Fruit fly (Drosophila melanogaster): Measurements from ENCODE around the gene CG4259.

The CG4259 gene

dm6 chr2L:2175930-2176643 lies 47.0 kb upstream of the CG4259 start (continued):
- TF ChIP-seq TFAM (GFP tag; optimal IDR thresholded peaks at IDR 0.05) (no peak), wek (GFP tag; optimal IDR thresholded peaks at IDR 0.05) (no peak), CG11085 (GFP tag; IDR thresholded peaks at IDR 0.05) (no peak), corto (GFP tag; optimal IDR thresholded peaks at IDR 0.05) (no peak), nau (GFP tag; optimal IDR thresholded peaks at IDR 0.05) (peak; percentile 60), CG4328 (GFP tag; optimal IDR thresholded peaks at IDR 0.05) (no peak), Asciz (GFP tag; optimal IDR thresholded peaks at IDR 0.05) (no peak), CG18262 (tag; optimal IDR thresholded peaks at IDR 0.05) (peak; percentile 48), Xrp1 (GFP tag; IDR thresholded peaks at IDR 0.05) (peak; percentile 25; the same call in 1 of the 2 replicates), CG1792 (GFP tag; optimal IDR thresholded peaks at IDR 0.05) (no peak), insv (GFP tag; optimal IDR thresholded peaks at IDR 0.05) (no peak), CG9437 (GFP tag; optimal IDR thresholded peaks at IDR 0.05) (peak; percentile 67), CG10654 (GFP tag; optimal IDR thresholded peaks at IDR 0.05) (no peak), CHES-1-like (GFP tag; optimal IDR thresholded peaks at IDR 0.05) (no peak), CG16815 (GFP tag; optimal IDR thresholded peaks at IDR 0.05) (no peak), CG31365 (tag; optimal IDR thresholded peaks at IDR 0.05) (no peak), CG1024 (GFP tag; IDR thresholded peaks at IDR 0.05) (no peak), CG9727 (GFP tag; optimal IDR thresholded peaks at IDR 0.05) (peak; percentile 56), Ravus (GFP tag; IDR thresholded peaks at IDR 0.05) (no peak; the same call in 1 of the 2 replicates), CG34376 (GFP tag; optimal IDR thresholded peaks at IDR 0.05) (no peak), CrebB (tag; optimal IDR thresholded peaks at IDR 0.05) (no peak), CG14860 (GFP tag; IDR thresholded peaks at IDR 0.05; ENCODE audit: partially characterized antibody) (no peak), E2f2 (GFP tag; IDR thresholded peaks at IDR 0.05) (peak; percentile 37; the same call in 1 of the 2 replicates), CG18599 (GFP tag; optimal IDR thresholded peaks at IDR 0.05) (peak; percentile 74), CG13424 (tag; optimal IDR thresholded peaks at IDR 0.05) (peak; percentile 71), CG30403 (GFP tag; optimal IDR thresholded peaks at IDR 0.05) (peak; percentile 52), en (GFP tag; optimal IDR thresholded peaks at IDR 0.05) (no peak), CG30020 (tag; optimal IDR thresholded peaks at IDR 0.05) (no peak), CG7745 (tag; optimal IDR thresholded peaks at IDR 0.05) (no peak), chm (GFP tag; IDR thresholded peaks at IDR 0.05) (no peak), CG11093 (GFP tag; IDR thresholded peaks at IDR 0.05) (no peak), CG14965 (GFP tag; optimal IDR thresholded peaks at IDR 0.05; ENCODE audit: borderline replicate concordance) (no peak), tx (GFP tag; optimal IDR thresholded peaks at IDR 0.05) (no peak), Spps (tag; optimal IDR thresholded peaks at IDR 0.05) (no peak), CG18476 (GFP tag; optimal IDR thresholded peaks at IDR 0.05) (peak; percentile 6), CG18619 (GFP tag; optimal IDR thresholded peaks at IDR 0.05) (peak; percentile 53), Hr39 (optimal IDR thresholded peaks at IDR 0.05) (no peak), dpn (GFP tag; optimal IDR thresholded peaks at IDR 0.05) (no peak), CG11456 (GFP tag; IDR thresholded peaks at IDR 0.05) (no peak), CG15073 (GFP tag; optimal IDR thresholded peaks at IDR 0.05) (no peak), ERR (GFP tag; optimal IDR thresholded peaks at IDR 0.05) (no peak), Blimp-1 (GFP tag; optimal IDR thresholded peaks at IDR 0.05) (peak; percentile 18), CG8281 (tag; optimal IDR thresholded peaks at IDR 0.05) (peak; percentile 17), psq (GFP tag; optimal IDR thresholded peaks at IDR 0.05) (no peak), Side (GFP tag; optimal IDR thresholded peaks at IDR 0.05) (no peak), CG5180 (GFP tag; optimal IDR thresholded peaks at IDR 0.05) (peak; percentile 1), br (optimal IDR thresholded peaks at IDR 0.05) (no peak), CG17802 (tag; optimal IDR thresholded peaks at IDR 0.05) (no peak), her (GFP tag; optimal IDR thresholded peaks at IDR 0.05) (no peak), Doc3 (GFP tag; IDR thresholded peaks at IDR 0.05; ENCODE audit: partially characterized antibody) (no peak)
